Worm (Caenorhabditis elegans) whole organism, L4 larva: Measurements from ENCODE around the gene ZC13.2.

Experiments
- T20F7.1 ChIP-seq: fragments of 200-800 bp; sonication (Bioruptor generic); optimal IDR thresholded peaks from 2 replicates; lab custom pipeline; 2018; ENCODE audit warnings: mild to moderate bottlenecking, missing genetic modification characterization, missing compliant biosample characterization
- ama-1 ChIP-seq: fragments of 150-350 bp; optimal IDR thresholded peaks from 2 replicates; lab custom pipeline; 2014; ENCODE audit warnings: inconsistent platforms, mixed read lengths
- ceh-82 ChIP-seq: sonication (generic microtip); optimal IDR thresholded peaks from 2 replicates; lab custom pipeline; 2017; ENCODE audit warnings: missing biosample characterization, missing genetic modification characterization
- fkh-10 ChIP-seq: fragments of 150-350 bp; optimal IDR thresholded peaks from 2 replicates; lab custom pipeline; 2014; ENCODE audit warnings: missing biosample characterization, missing genetic modification reagents, missing genetic modification characterization
- jun-1 ChIP-seq: fragments of 150-350 bp; optimal IDR thresholded peaks from 2 replicates; lab custom pipeline; 2014; ENCODE audit warnings: missing biosample characterization, missing genetic modification reagents, missing genetic modification characterization
- nhr-76 ChIP-seq: fragments of 150-350 bp; optimal IDR thresholded peaks from 2 replicates; lab custom pipeline; 2014; ENCODE audit warnings: missing biosample characterization, missing genetic modification characterization
- pha-4 ChIP-seq, 2 experiments: fragments of 150-350 bp in 1 of 2; fragments of 200-800 bp in 1 of 2; sonication (Bioruptor generic) in 1 of 2; IDR thresholded peaks in 1 of 2; optimal IDR thresholded peaks in 1 of 2; 2 replicates each; pipeline versions ENCODE4 v1.3.6 to Lab custom; 2014 to 2022; ENCODE audit warnings: missing genetic modification characterization in 2 of 2, missing genetic modification reagents in 2 of 2, missing biosample characterization in 1 of 2, missing compliant biosample characterization in 1 of 2
- rbr-2 ChIP-seq: sonication (generic microtip); optimal IDR thresholded peaks from 2 replicates; lab custom pipeline; 2016; ENCODE audit warnings: missing genotype, missing genetic modification characterization, missing compliant biosample characterization
- skn-1 ChIP-seq: fragments of 150-350 bp; optimal IDR thresholded peaks from 2 replicates; lab custom pipeline; 2014; ENCODE audit warnings: missing biosample characterization, missing genetic modification characterization
- snpc-4 ChIP-seq: fragments of 150-350 bp; optimal IDR thresholded peaks from 2 replicates; lab custom pipeline; 2014; ENCODE audit warnings: missing biosample characterization, missing genetic modification characterization
- unc-62 ChIP-seq, 3 experiments: fragments of 150-350 bp in 1 of 3; sonication (generic microtip); optimal IDR thresholded peaks in 2 of 3; peaks in 1 of 3; 1 replicate in 1 of 3; 2 replicates in 2 of 3; lab custom pipeline; 2014 to 2017; ENCODE audit warnings: missing biosample characterization in 3 of 3, missing genetic modification characterization in 3 of 3, missing genetic modification reagents in 3 of 3, missing genotype in 1 of 3
- zag-1 ChIP-seq: fragments of 150-350 bp; optimal IDR thresholded peaks from 2 replicates; lab custom pipeline; 2014; ENCODE audit warnings: missing biosample characterization, missing genetic modification characterization

DNA sequence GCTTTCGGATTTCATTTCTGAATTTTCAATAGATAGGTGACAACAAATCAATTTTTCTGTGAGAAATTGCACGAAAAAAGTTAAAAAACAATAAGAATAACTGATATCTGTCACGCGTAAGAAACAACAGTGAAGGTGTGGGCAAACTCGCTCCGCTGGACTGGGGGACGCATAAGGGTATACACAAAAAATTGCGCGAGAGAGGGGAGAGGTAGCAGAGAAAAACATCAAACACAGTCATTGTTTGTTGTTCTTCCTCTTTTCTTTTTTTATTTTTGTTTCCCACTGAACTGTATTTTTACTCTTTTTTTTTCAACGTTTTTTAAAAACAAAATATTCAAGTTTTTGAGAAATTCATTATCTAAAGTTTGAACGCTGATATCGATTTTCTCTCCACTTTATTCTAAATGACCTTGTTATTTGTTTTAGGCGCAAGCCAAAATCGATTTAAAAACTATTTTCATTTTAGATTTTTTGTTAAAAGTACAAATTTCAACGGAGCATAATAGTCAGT is 44.1 kb downstream of the ZC13.2 start, which contains the start of the genes pifk-1 and tbc-11:
- no peak for TF ChIP-seq jun-1 (tag; lab: Kevin White, UChicago)
- no peak for TF ChIP-seq rbr-2 (tag; lab: Kevin White, UChicago)
- TF ChIP-seq fkh-10 (GFP tag; lab: Kevin White, UChicago), result no peak
- no peak for TF ChIP-seq skn-1 (tag; lab: Kevin White, UChicago)
- TF ChIP-seq ceh-82 (tag; lab: Kevin White, UChicago), result no peak
- TF ChIP-seq unc-62 (GFP tag; optimal IDR thresholded peaks at IDR 0.05 in 1 of 2; lab: Kevin White, UChicago), result no peak
- no peak for TF ChIP-seq unc-62 (tag; optimal IDR thresholded peaks at IDR 0.05; lab: Kevin White, UChicago)
- TF ChIP-seq nhr-76 (tag; lab: Kevin White, UChicago), result no peak
- TF ChIP-seq ama-1 (lab: Kevin White, UChicago), result no peak
- TF ChIP-seq zag-1 (tag; lab: Kevin White, UChicago), result no peak
- TF ChIP-seq pha-4 (GFP tag; IDR thresholded peaks at IDR 0.05; lab: Robert Waterston, UW), result no peak
- TF ChIP-seq pha-4 (tag; optimal IDR thresholded peaks at IDR 0.05; lab: Kevin White, UChicago), result peak; percentile 95
- TF ChIP-seq T20F7.1 (GFP tag; lab: Kevin White, UChicago), result no peak
- TF ChIP-seq snpc-4 (tag; lab: Kevin White, UChicago), result no peak
